Worm (Caenorhabditis elegans): Measurements from ENCODE around the gene swt-6.

DNA sequence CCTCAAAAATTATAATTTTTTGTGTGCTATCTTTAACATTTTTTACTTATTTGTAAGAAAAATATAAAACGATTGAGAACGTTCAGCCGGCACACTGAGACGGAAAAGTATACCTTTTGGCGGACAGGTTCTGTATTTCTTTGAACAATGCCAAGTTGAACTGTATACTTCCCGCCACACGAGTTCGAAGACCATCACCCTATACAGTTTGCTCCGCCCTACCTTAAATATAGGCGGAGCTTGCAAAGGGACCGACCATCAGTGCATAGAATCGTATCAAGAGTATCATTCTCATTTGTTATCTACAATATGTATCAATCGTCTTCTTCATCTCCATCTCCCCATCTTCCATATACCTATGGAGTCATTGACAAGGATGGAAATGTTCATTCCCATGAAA is 30.7 kb downstream of the swt-6 start, which contains the start of gene end-1:
- TF ChIP-seq ZK546.5 (tag; optimal IDR thresholded peaks at IDR 0.05), result no peak
- TF ChIP-seq nhr-28 (tag; optimal IDR thresholded peaks at IDR 0.05), result no peak
- no peak for TF ChIP-seq rbr-2 (tag; optimal IDR thresholded peaks at IDR 0.05)
- no peak for TF ChIP-seq unc-130 (GFP tag; optimal IDR thresholded peaks at IDR 0.05)
- no peak for TF ChIP-seq D1046.2 (GFP tag; IDR thresholded peaks at IDR 0.05)
- TF ChIP-seq lsy-2 (tag; optimal IDR thresholded peaks at IDR 0.05), result no peak
- no peak for TF ChIP-seq snpc-4 (tag; optimal IDR thresholded peaks at IDR 0.05)
- TF ChIP-seq nhr-77 (tag; optimal IDR thresholded peaks at IDR 0.05), result no peak
- TF ChIP-seq Y48G9A.11 (GFP tag; IDR thresholded peaks at IDR 0.05), result no peak
